Fruit fly (Drosophila melanogaster): ENCODE measurements around the gene GV1.

The GV1 gene

dm6 chr3L:1856467-1857350, 46.3 kb downstream of the GV1 start, which contains the start of gene CG12024 (continued):
- TF ChIP-seq CG17361 (GFP tag; IDR thresholded peaks at IDR 0.05) (peak; percentile 87), CG10431 (GFP tag; optimal IDR thresholded peaks at IDR 0.05) (no peak), luna (GFP tag; optimal IDR thresholded peaks at IDR 0.05) (peak; percentile 34), Meics (GFP tag; optimal IDR thresholded peaks at IDR 0.05) (peak; percentile 66), Ravus (GFP tag; IDR thresholded peaks at IDR 0.05) (no peak; the same call in 1 of the 2 replicates), CG2120 (GFP tag; optimal IDR thresholded peaks at IDR 0.05) (peak; percentile 92), CG10565 (GFP tag; optimal IDR thresholded peaks at IDR 0.05) (no peak), CG31441 (GFP tag; IDR thresholded peaks at IDR 0.05) (peak; percentile 70), eyg (GFP tag; optimal IDR thresholded peaks at IDR 0.05) (no peak), hb (GFP tag; IDR thresholded peaks at IDR 0.05; ENCODE audit: partially characterized antibody) (no peak), sqz (GFP tag; optimal IDR thresholded peaks at IDR 0.05) (no peak), shn (GFP tag; optimal IDR thresholded peaks at IDR 0.05) (peak; percentile 78), lbe (GFP tag; optimal IDR thresholded peaks at IDR 0.05) (peak; percentile 56), CG5245 (GFP tag; optimal IDR thresholded peaks at IDR 0.05) (no peak), yki (optimal IDR thresholded peaks at IDR 0.05) (no peak), Atf-2 (GFP tag; optimal IDR thresholded peaks at IDR 0.05) (peak; percentile 63), maf-S (GFP tag; optimal IDR thresholded peaks at IDR 0.05) (peak; percentile 70), CG4328 (GFP tag; optimal IDR thresholded peaks at IDR 0.05) (peak; percentile 54), jumu (GFP tag; optimal IDR thresholded peaks at IDR 0.05) (peak; percentile 74), gfzf (GFP tag; optimal IDR thresholded peaks at IDR 0.05) (peak; percentile 86), dm (GFP tag; optimal IDR thresholded peaks at IDR 0.05) (peak; percentile 58), twi (tag; optimal IDR thresholded peaks at IDR 0.05) (no peak), Awh (GFP tag; IDR thresholded peaks at IDR 0.05) (no peak), chinmo (GFP tag; IDR thresholded peaks at IDR 0.05; ENCODE audit: partially characterized antibody) (no peak), Rfx (GFP tag; IDR thresholded peaks at IDR 0.05) (peak; percentile 77), psq (GFP tag; optimal IDR thresholded peaks at IDR 0.05) (peak; percentile 60), CG2889 (GFP tag; IDR thresholded peaks at IDR 0.05) (peak; percentile 47; the same call in 2 of the 3 replicates), cas (GFP tag; IDR thresholded peaks at IDR 0.05) (peak; percentile 25; the same call in 1 of the 2 replicates), slp2 (GFP tag; optimal IDR thresholded peaks at IDR 0.05) (peak; percentile 62), Hr51 (GFP tag; optimal IDR thresholded peaks at IDR 0.05) (peak; percentile 71 to 75), GATAe (GFP tag; conservative IDR thresholded peaks at IDR 0.05) (peak; percentile 24), CG14441 (GFP tag; IDR thresholded peaks at IDR 0.05) (peak; percentile 43), CG4730 (GFP tag; IDR thresholded peaks at IDR 0.05) (peak; percentile 31; the same call in 1 of the 2 replicates), bigmax (GFP tag; optimal IDR thresholded peaks at IDR 0.05) (no peak), CG6272 (GFP tag; IDR thresholded peaks at IDR 0.05) (peak; percentile 69), z (GFP tag; IDR thresholded peaks at IDR 0.05) (no peak), CG6765 (GFP tag; optimal IDR thresholded peaks at IDR 0.05) (no peak), CG9932 (GFP tag; IDR thresholded peaks at IDR 0.05) (peak; percentile 89), CG11695 (GFP tag; IDR thresholded peaks at IDR 0.05) (0 out of 3 replicates have a peak, but pooled peaks have one; percentile 18), Oaz (GFP tag; IDR thresholded peaks at IDR 0.05) (no peak), Eip74EF (GFP tag; optimal IDR thresholded peaks at IDR 0.05) (no peak), sob (GFP tag; IDR thresholded peaks at IDR 0.05) (peak; percentile 78), ro (GFP tag; IDR thresholded peaks at IDR 0.05) (no peak), HmgZ (tag; optimal IDR thresholded peaks at IDR 0.05) (peak; percentile 90), CG10267 (tag; optimal IDR thresholded peaks at IDR 0.05) (peak; percentile 93), trem (tag; optimal IDR thresholded peaks at IDR 0.05) (peak; percentile 86), Fer1 (GFP tag; optimal IDR thresholded peaks at IDR 0.05) (peak; percentile 78), CG11696 (GFP tag; IDR thresholded peaks at IDR 0.05) (no peak), Camta (GFP tag; optimal IDR thresholded peaks at IDR 0.05) (peak; percentile 35), CG13123 (GFP tag; optimal IDR thresholded peaks at IDR 0.05) (peak; percentile 54)
